Fruit fly (Drosophila melanogaster) whole organism, wandering third instar larva: Measurements from ENCODE around the gene AdamTS-B.

ENCODE experiments used
- CrebA ChIP-seq: fragments of 200-800 bp; sonication (Bioruptor generic); optimal IDR thresholded peaks from 2 replicates; lab custom pipeline; 2016; ENCODE audit warnings: missing biosample characterization, mild to moderate bottlenecking, missing genetic modification characterization, borderline replicate concordance
- Dfd ChIP-seq: fragments of >200 bp; optimal IDR thresholded peaks from 2 replicates; lab custom pipeline; 2017; ENCODE audit warnings: missing biosample characterization, missing genetic modification characterization
- Rel ChIP-seq, 2 experiments: fragments of 200-800 bp; sonication (Bioruptor generic) in 1 of 2; optimal IDR thresholded peaks; 2 replicates in 1 of 2; 3 replicates in 1 of 2; lab custom pipeline; 2016 to 2019; ENCODE audit warnings: mild to moderate bottlenecking in 2 of 2, missing biosample characterization in 2 of 2, missing genetic modification characterization in 2 of 2, moderate library complexity in 1 of 2
- lola ChIP-seq: fragments of >200 bp; optimal IDR thresholded peaks from 2 replicates; lab custom pipeline; 2017; ENCODE audit warnings: missing biosample characterization, missing genetic modification characterization
- usp ChIP-seq: fragments of >200 bp; optimal IDR thresholded peaks from 2 replicates; lab custom pipeline; 2017; ENCODE audit warnings: missing biosample characterization, missing genetic modification characterization

dm6 chrX:5724744-5725185, 26.4 kb downstream of the AdamTS-B start:
- TF ChIP-seq usp (GFP tag; lab: Kevin White, UChicago) (no peak), Dfd (no peak), Rel (GFP tag; optimal IDR thresholded peaks at IDR 0.05; lab: Kevin White, UChicago) (no peak), Rel (tag; optimal IDR thresholded peaks at IDR 0.05; lab: Kevin White, UChicago) (no peak), CrebA (GFP tag; lab: Kevin White, UChicago) (no peak), lola (GFP tag; lab: Kevin White, UChicago) (no peak)
